Worm (Caenorhabditis elegans): ENCODE results near the gene B0310.3.

B0310.3 gene

DNA sequence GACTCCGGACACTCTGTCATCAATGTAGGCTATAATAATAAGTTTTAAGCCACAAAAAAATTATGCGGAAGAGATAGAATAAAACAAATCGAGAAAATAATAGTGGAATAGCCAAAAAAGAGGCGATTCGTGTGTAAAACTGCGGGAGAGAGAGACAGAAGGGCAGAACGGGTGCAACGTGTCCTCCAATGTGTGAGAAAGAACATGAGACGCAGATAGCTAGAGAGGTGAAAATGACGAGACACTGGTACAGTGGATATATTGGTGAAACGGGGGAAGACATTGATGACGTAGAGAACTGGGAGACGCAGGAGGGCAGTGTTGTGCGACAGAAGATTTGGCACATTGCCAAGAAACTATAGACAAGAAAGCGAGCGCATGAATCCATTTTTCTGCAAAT is 14.9 kb upstream of the B0310.3 start, which contains the start of gene F28C10.3 (continued):
- TF ChIP-seq elt-2 (tag; optimal IDR thresholded peaks at IDR 0.05) (no peak), ceh-16 (tag; optimal IDR thresholded peaks at IDR 0.05) (no peak), elt-3 (tag; optimal IDR thresholded peaks at IDR 0.05) (no peak), daf-12 (tag; optimal IDR thresholded peaks at IDR 0.05) (peak; percentile 87), tbx-2 (tag; optimal IDR thresholded peaks at IDR 0.05) (peak; percentile 83), ama-1 (optimal IDR thresholded peaks at IDR 0.05) (no peak)

DNA sequence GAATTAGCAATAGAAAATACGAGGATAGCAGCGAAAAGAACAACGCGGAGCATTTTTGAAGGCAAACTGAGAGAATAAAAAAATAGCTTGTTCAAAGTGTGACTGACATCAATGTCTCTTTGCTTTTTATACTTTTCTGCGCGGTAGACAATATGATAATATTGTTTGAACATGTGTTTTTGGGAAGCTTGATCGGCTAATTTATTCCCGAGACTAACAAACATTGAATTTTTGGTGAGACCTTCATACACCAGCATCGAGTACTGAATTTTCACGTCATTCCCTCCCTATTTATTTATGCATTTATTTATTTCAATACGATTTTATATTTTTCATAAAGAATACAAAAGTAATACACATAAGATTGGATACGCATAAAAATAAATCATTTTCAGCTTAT is 10.1 kb upstream of the B0310.3 start, which contains the start of gene B0310.6:
Gene B0310.6 (minus strand): TSS at position 101 of the 400 bp plus-strand sequence.
- no peak for TF ChIP-seq unc-62 (GFP tag; optimal IDR thresholded peaks at IDR 0.05)
- no peak for TF ChIP-seq nhr-12 (tag; optimal IDR thresholded peaks at IDR 0.05)
- no peak for TF ChIP-seq mml-1 (tag; optimal IDR thresholded peaks at IDR 0.05)
- TF ChIP-seq fos-1 (tag; optimal IDR thresholded peaks at IDR 0.05), result no peak
- no peak for TF ChIP-seq daf-12 (tag; optimal IDR thresholded peaks at IDR 0.05)
- TF ChIP-seq R02D3.7 (tag; optimal IDR thresholded peaks at IDR 0.05), result no peak
- TF ChIP-seq nhr-25 (tag; optimal IDR thresholded peaks at IDR 0.05), result no peak
- no peak for TF ChIP-seq nhr-43 (tag; optimal IDR thresholded peaks at IDR 0.05; ENCODE audit: poor library complexity, severe bottlenecking)
- no peak for TF ChIP-seq nhr-76 (tag; optimal IDR thresholded peaks at IDR 0.05)
- no peak for TF ChIP-seq jun-1 (tag; optimal IDR thresholded peaks at IDR 0.05)
- TF ChIP-seq ceh-82 (tag; optimal IDR thresholded peaks at IDR 0.05), result no peak
- no peak for TF ChIP-seq nhr-67 (tag; optimal IDR thresholded peaks at IDR 0.05)

DNA sequence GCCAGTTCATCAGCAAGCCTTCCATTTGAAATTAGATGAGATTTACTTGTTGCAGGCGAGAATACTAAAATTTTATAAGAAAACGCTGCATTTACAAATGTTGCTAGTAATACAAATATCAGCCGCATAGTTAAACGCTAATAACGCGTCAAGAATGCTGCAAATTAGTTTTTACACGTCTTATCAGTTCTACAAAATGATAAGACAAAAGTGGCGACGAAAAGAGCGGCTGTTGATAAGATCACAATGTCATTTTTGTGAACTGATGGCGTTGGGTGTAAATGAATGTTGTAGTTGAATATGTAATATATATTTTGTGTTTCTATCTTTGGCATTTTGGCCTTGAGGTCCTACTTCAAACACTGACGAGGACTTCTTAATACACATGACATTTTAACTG is 9.2 kb upstream of the B0310.3 start, which contains the start of gene ugt-46:
Gene ugt-46 (minus strand): TSS at position 279 of the 400 bp plus-strand sequence.
- no peak for TF ChIP-seq fkh-10 (GFP tag; optimal IDR thresholded peaks at IDR 0.05)
- TF ChIP-seq lin-39 (tag; optimal IDR thresholded peaks at IDR 0.05), result no peak
- TF ChIP-seq elt-2 (tag; optimal IDR thresholded peaks at IDR 0.05), result peak; percentile 95
- TF ChIP-seq nhr-237 (tag; optimal IDR thresholded peaks at IDR 0.05), result no peak
- TF ChIP-seq skn-1 (tag; optimal IDR thresholded peaks at IDR 0.05), result no peak
- TF ChIP-seq R02D3.7 (tag; optimal IDR thresholded peaks at IDR 0.05), result no peak
- TF ChIP-seq ceh-16 (tag; optimal IDR thresholded peaks at IDR 0.05), result no peak
- no peak for TF ChIP-seq mdl-1 (tag; optimal IDR thresholded peaks at IDR 0.05)
- no peak for TF ChIP-seq nhr-12 (tag; optimal IDR thresholded peaks at IDR 0.05)
- TF ChIP-seq egl-5 (tag; optimal IDR thresholded peaks at IDR 0.05), result no peak
- TF ChIP-seq pqm-1 (tag; optimal IDR thresholded peaks at IDR 0.05), result peak; percentile 88
- TF ChIP-seq nhr-76 (tag; optimal IDR thresholded peaks at IDR 0.05), result no peak
- no peak for TF ChIP-seq sea-2 (GFP tag; optimal IDR thresholded peaks at IDR 0.05)
- TF ChIP-seq elt-3 (tag; optimal IDR thresholded peaks at IDR 0.05), result peak in 1 of 3 experiments; percentile 15
- TF ChIP-seq nhr-23 (tag; optimal IDR thresholded peaks at IDR 0.05), result no peak
- no peak for TF ChIP-seq zag-1 (tag; optimal IDR thresholded peaks at IDR 0.05)
- no peak for TF ChIP-seq ceh-82 (tag; optimal IDR thresholded peaks at IDR 0.05)
- no peak for TF ChIP-seq mml-1 (tag; optimal IDR thresholded peaks at IDR 0.05)
- TF ChIP-seq ceh-28 (tag; optimal IDR thresholded peaks at IDR 0.05), result no peak
- no peak for TF ChIP-seq eor-1 (tag; optimal IDR thresholded peaks at IDR 0.05)
- no peak for TF ChIP-seq egl-27 (tag; optimal IDR thresholded peaks at IDR 0.05)
- no peak for TF ChIP-seq tbx-2 (tag; optimal IDR thresholded peaks at IDR 0.05)
- TF ChIP-seq nhr-43 (tag; optimal IDR thresholded peaks at IDR 0.05; ENCODE audit: poor library complexity, severe bottlenecking), result no peak
- TF ChIP-seq pha-4 (tag; optimal IDR thresholded peaks at IDR 0.05), result peak; percentile 9
- TF ChIP-seq lsy-12 (tag; optimal IDR thresholded peaks at IDR 0.05), result no peak
- TF ChIP-seq ZK546.5 (tag; optimal IDR thresholded peaks at IDR 0.05), result no peak
- TF ChIP-seq daf-12 (tag; optimal IDR thresholded peaks at IDR 0.05), result no peak

DNA sequence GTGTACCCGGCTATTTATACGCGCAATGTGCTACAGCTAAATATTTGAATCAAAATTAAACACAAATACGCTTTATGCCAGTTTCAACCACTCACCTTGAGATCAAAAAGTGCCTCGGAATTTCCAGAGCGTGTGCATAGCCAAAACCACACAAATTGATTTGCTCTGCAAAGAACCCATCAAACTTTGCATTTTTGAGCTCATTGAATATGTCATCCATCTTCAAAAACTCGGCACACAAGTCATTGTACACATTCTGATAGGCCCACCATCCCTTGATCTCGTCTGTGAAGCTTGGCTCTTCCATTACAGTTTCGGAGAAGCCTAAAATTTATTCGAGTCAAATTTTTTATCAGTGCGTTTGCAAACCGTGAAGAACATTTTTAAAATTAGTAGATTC is 8.6 kb upstream of the B0310.3 start:
- TF ChIP-seq nhr-28 (tag; optimal IDR thresholded peaks at IDR 0.05), result no peak
- no peak for TF ChIP-seq lsy-12 (tag; optimal IDR thresholded peaks at IDR 0.05)
- TF ChIP-seq R02D3.7 (tag; optimal IDR thresholded peaks at IDR 0.05), result no peak
- TF ChIP-seq pqm-1 (tag; optimal IDR thresholded peaks at IDR 0.05), result no peak
- no peak for TF ChIP-seq nhr-237 (tag; optimal IDR thresholded peaks at IDR 0.05)
- TF ChIP-seq elt-1 (tag; optimal IDR thresholded peaks at IDR 0.05), result no peak
- no peak for TF ChIP-seq lin-39 (tag; optimal IDR thresholded peaks at IDR 0.05)
- no peak for TF ChIP-seq ceh-28 (tag; optimal IDR thresholded peaks at IDR 0.05)
- no peak for TF ChIP-seq ZK546.5 (tag; optimal IDR thresholded peaks at IDR 0.05)

DNA sequence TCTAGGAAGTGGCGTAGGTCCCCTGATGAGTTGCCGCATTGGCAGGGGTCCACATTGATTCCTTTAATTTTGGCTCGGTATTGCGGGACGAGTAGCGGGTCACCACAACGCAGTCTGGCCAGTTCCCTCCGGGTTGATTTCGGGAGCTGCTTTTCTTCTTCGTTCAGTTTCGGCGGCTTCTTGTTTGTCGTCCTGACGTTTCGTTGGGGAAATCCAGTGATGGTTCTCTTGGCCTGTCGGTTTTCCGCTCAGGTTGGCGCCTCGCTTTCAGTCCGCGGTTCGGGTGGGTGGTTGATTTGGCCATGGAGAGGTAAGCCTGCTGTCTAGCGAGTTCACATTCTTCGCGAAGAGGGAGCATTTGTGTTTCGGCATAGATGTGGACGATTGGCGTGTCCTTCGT is 8.0 kb upstream of the B0310.3 start:
- TF ChIP-seq nhr-28 (tag; optimal IDR thresholded peaks at IDR 0.05) (no peak), fos-1 (tag; optimal IDR thresholded peaks at IDR 0.05) (no peak), ama-1 (optimal IDR thresholded peaks at IDR 0.05) (no peak), zag-1 (tag; optimal IDR thresholded peaks at IDR 0.05) (no peak), nhr-25 (tag; optimal IDR thresholded peaks at IDR 0.05) (no peak), nfya-1 (tag; optimal IDR thresholded peaks at IDR 0.05; ENCODE audit: insufficient read depth) (no peak), unc-39 (tag; optimal IDR thresholded peaks at IDR 0.05) (no peak), nhr-12 (tag; optimal IDR thresholded peaks at IDR 0.05) (no peak), tbx-2 (tag; optimal IDR thresholded peaks at IDR 0.05) (no peak), nhr-76 (tag; optimal IDR thresholded peaks at IDR 0.05) (no peak), elt-2 (tag; optimal IDR thresholded peaks at IDR 0.05) (no peak)

Measured in whole organism, L3 larva.